Fruit fly (Drosophila melanogaster) whole organism, prepupa: ENCODE data around the gene smid.

ENCODE experiments used
- Blimp-1 ChIP-seq: fragments of 200-800 bp; sonication (Bioruptor generic); optimal IDR thresholded peaks from 3 replicates; lab custom pipeline; 2017; ENCODE audit warnings: missing biosample characterization, missing genetic modification characterization, mild to moderate bottlenecking, moderate library complexity, missing genetic modification reagents
- CG11294 ChIP-seq: fragments of 200-800 bp; sonication (Bioruptor generic); IDR thresholded peaks from 2 replicates; pipeline ENCODE4 v1.3.6; 2022; ENCODE audit warnings: missing biosample characterization, missing genetic modification characterization
- CG15336 ChIP-seq: fragments of 200-800 bp; sonication (Bioruptor generic); IDR thresholded peaks from 2 replicates; pipeline ENCODE4 v1.3.6; 2022; ENCODE audit warnings: missing biosample characterization, missing genetic modification characterization
- CG1621 ChIP-seq: fragments of 200-800 bp; sonication (Bioruptor generic); optimal IDR thresholded peaks from 3 replicates; lab custom pipeline; 2018; ENCODE audit warnings: missing biosample characterization, mild to moderate bottlenecking, missing genetic modification characterization
- CG3032 ChIP-seq: fragments of 200-800 bp; optimal IDR thresholded peaks from 2 replicates; lab custom pipeline; 2019; ENCODE audit warnings: missing biosample characterization, mild to moderate bottlenecking, missing genetic modification characterization, moderate library complexity
- CG31627 ChIP-seq: fragments of 200-800 bp; sonication (Bioruptor generic); optimal IDR thresholded peaks from 3 replicates; lab custom pipeline; 2016; ENCODE audit warnings: missing biosample characterization, missing genetic modification characterization
- CG32006 ChIP-seq: fragments of 200-800 bp; sonication (Bioruptor generic); optimal IDR thresholded peaks from 3 replicates; lab custom pipeline; 2017; ENCODE audit warnings: missing biosample characterization, mild to moderate bottlenecking, missing genetic modification characterization
- CG34406 ChIP-seq: fragments of 200-800 bp; sonication (Bioruptor generic); optimal IDR thresholded peaks from 3 replicates; lab custom pipeline; 2016; ENCODE audit warnings: missing biosample characterization, missing genetic modification characterization
- CG3919 ChIP-seq: fragments of 200-800 bp; sonication (Bioruptor generic); optimal IDR thresholded peaks from 3 replicates; lab custom pipeline; 2016; ENCODE audit warnings: missing biosample characterization, missing genetic modification characterization
- CG4318 ChIP-seq: fragments of 200-800 bp; sonication (Bioruptor generic); optimal IDR thresholded peaks from 3 replicates; lab custom pipeline; 2017; ENCODE audit warnings: missing biosample characterization, mild to moderate bottlenecking, missing genetic modification characterization
- CG6163 ChIP-seq: fragments of 200-800 bp; sonication (Bioruptor generic); IDR thresholded peaks from 3 replicates; pipeline ENCODE4 v1.3.6; 2022; ENCODE audit warnings: missing biosample characterization, missing genetic modification characterization
- CG6276 ChIP-seq: fragments of 200-800 bp; sonication (Bioruptor generic); optimal IDR thresholded peaks from 2 replicates; lab custom pipeline; 2017; ENCODE audit warnings: missing biosample characterization, mild to moderate bottlenecking, missing genetic modification characterization
- CG6792 ChIP-seq: fragments of 200-800 bp; sonication (Bioruptor generic); optimal IDR thresholded peaks from 3 replicates; lab custom pipeline; 2016; ENCODE audit warnings: missing biosample characterization, missing genetic modification characterization
- CG6854 ChIP-seq: fragments of 200-800 bp; sonication (Bioruptor generic); optimal IDR thresholded peaks from 2 replicates; lab custom pipeline; 2017; ENCODE audit warnings: missing biosample characterization, mild to moderate bottlenecking, missing genetic modification characterization
- CG7368 ChIP-seq: fragments of 200-800 bp; sonication (Bioruptor generic); optimal IDR thresholded peaks from 3 replicates; lab custom pipeline; 2016; ENCODE audit warnings: missing biosample characterization, missing genetic modification characterization
- CG8119 ChIP-seq: fragments of 200-800 bp; sonication (Bioruptor generic); IDR thresholded peaks from 3 replicates; pipeline ENCODE4 v1.3.6; 2022; ENCODE audit warnings: missing biosample characterization, missing genetic modification characterization
- CG8319 ChIP-seq: fragments of 200-800 bp; sonication (Bioruptor generic); optimal IDR thresholded peaks from 3 replicates; lab custom pipeline; 2016; ENCODE audit warnings: missing biosample characterization, missing genetic modification characterization
- CG8632 ChIP-seq: fragments of 200-800 bp; sonication (Bioruptor generic); optimal IDR thresholded peaks from 3 replicates; lab custom pipeline; 2016; ENCODE audit warnings: missing biosample characterization, missing genetic modification characterization
- Eip75B ChIP-seq: fragments of 200-800 bp; sonication (Bioruptor generic); optimal IDR thresholded peaks from 3 replicates; lab custom pipeline; 2016; ENCODE audit warnings: missing biosample characterization, missing genetic modification characterization
- Eip78C ChIP-seq: fragments of 200-800 bp; sonication (Bioruptor generic); peaks from one replicate; lab custom pipeline; 2016; ENCODE audit warnings: missing biosample characterization, missing genetic modification characterization
- Eip93F ChIP-seq: fragments of 200-800 bp; sonication (Bioruptor generic); optimal IDR thresholded peaks from 2 replicates; lab custom pipeline; 2016; ENCODE audit warnings: missing biosample characterization, mild to moderate bottlenecking, missing genetic modification characterization
- Gug ChIP-seq: fragments of 200-800 bp; sonication (Bioruptor generic); IDR thresholded peaks from 2 replicates; pipeline ENCODE4 v1.3.6; 2022; ENCODE audit warnings: missing biosample characterization, missing genetic modification characterization
- Hr38 ChIP-seq: sonication (Bioruptor generic); optimal IDR thresholded peaks from 2 replicates; lab custom pipeline; 2016; ENCODE audit warnings: missing biosample characterization, missing genetic modification characterization
- Hr39 ChIP-seq: fragments of 200-800 bp; sonication (Bioruptor generic); optimal IDR thresholded peaks from 2 replicates; lab custom pipeline; 2016; ENCODE audit warnings: missing biosample characterization, missing genetic modification characterization
- Hr4 ChIP-seq: fragments of 200-800 bp; sonication (Bioruptor generic); optimal IDR thresholded peaks from 3 replicates; lab custom pipeline; 2016; ENCODE audit warnings: missing biosample characterization, missing genetic modification characterization
- Met ChIP-seq: fragments of 200-800 bp; sonication (Bioruptor generic); optimal IDR thresholded peaks from 3 replicates; lab custom pipeline; 2016; ENCODE audit warnings: missing biosample characterization, missing genetic modification characterization
- OdsH ChIP-seq: fragments of 200-800 bp; sonication (Bioruptor generic); optimal IDR thresholded peaks from 3 replicates; lab custom pipeline; 2016; ENCODE audit warnings: missing biosample characterization, missing genetic modification characterization
- Smox ChIP-seq: fragments of 200-800 bp; sonication (Bioruptor generic); optimal IDR thresholded peaks from 3 replicates; lab custom pipeline; 2016; ENCODE audit warnings: missing biosample characterization, missing genetic modification characterization
- Sox102F ChIP-seq: fragments of 200-800 bp; sonication (Bioruptor generic); optimal IDR thresholded peaks from 2 replicates; lab custom pipeline; 2016; ENCODE audit warnings: missing biosample characterization, mild to moderate bottlenecking, missing genetic modification characterization
- Sox14 ChIP-seq: fragments of 200-800 bp; sonication (Bioruptor generic); optimal IDR thresholded peaks from 3 replicates; lab custom pipeline; 2016; ENCODE audit warnings: missing biosample characterization, missing genetic modification characterization
- Sox15 ChIP-seq: fragments of 200-800 bp; sonication (Bioruptor generic); optimal IDR thresholded peaks from 3 replicates; lab custom pipeline; 2016; ENCODE audit warnings: missing biosample characterization, missing genetic modification characterization
- acj6 ChIP-seq: fragments of 200-800 bp; sonication (Bioruptor generic); optimal IDR thresholded peaks from 3 replicates; lab custom pipeline; 2016; ENCODE audit warnings: missing biosample characterization, missing genetic modification characterization
- cyc ChIP-seq: fragments of 200-800 bp; sonication (Bioruptor generic); optimal IDR thresholded peaks from 3 replicates; lab custom pipeline; 2016; ENCODE audit warnings: missing biosample characterization, missing genetic modification characterization
- dac ChIP-seq: fragments of 200-800 bp; sonication (Bioruptor generic); optimal IDR thresholded peaks from 2 replicates; lab custom pipeline; 2017; ENCODE audit warnings: missing biosample characterization, mild to moderate bottlenecking, missing genetic modification characterization
- eg ChIP-seq: fragments of 200-800 bp; sonication (Bioruptor generic); IDR thresholded peaks from 3 replicates; pipeline ENCODE4 v1.3.6; 2022; ENCODE audit warnings: missing biosample characterization, missing genetic modification characterization
- fd59A ChIP-seq: fragments of 200-800 bp; sonication (Bioruptor generic); optimal IDR thresholded peaks from 2 replicates; lab custom pipeline; 2017; ENCODE audit warnings: missing biosample characterization, mild to moderate bottlenecking, missing genetic modification characterization, missing genetic modification reagents
- fd85E ChIP-seq: fragments of 200-800 bp; sonication (Bioruptor generic); optimal IDR thresholded peaks from 3 replicates; lab custom pipeline; 2016; ENCODE audit warnings: missing biosample characterization, missing genetic modification characterization
- fkh ChIP-seq: fragments of 200-800 bp; sonication (Bioruptor generic); optimal IDR thresholded peaks from 3 replicates; lab custom pipeline; 2017; ENCODE audit warnings: missing biosample characterization, mild to moderate bottlenecking, missing genetic modification characterization, moderate library complexity
- lz ChIP-seq: fragments of 200-800 bp; sonication (Bioruptor generic); optimal IDR thresholded peaks from 3 replicates; lab custom pipeline; 2016; ENCODE audit warnings: missing biosample characterization, missing genetic modification characterization
- net ChIP-seq: fragments of 200-800 bp; sonication (Bioruptor generic); optimal IDR thresholded peaks from 3 replicates; lab custom pipeline; 2016; ENCODE audit warnings: missing biosample characterization, missing genetic modification characterization
- pdm3 ChIP-seq: fragments of 200-800 bp; sonication (Bioruptor generic); optimal IDR thresholded peaks from 3 replicates; lab custom pipeline; 2016; ENCODE audit warnings: missing biosample characterization, missing genetic modification characterization
- salr ChIP-seq, 2 experiments: fragments of 200-800 bp; sonication (Bioruptor generic); optimal IDR thresholded peaks; 3 replicates each; lab custom pipeline; 2016 to 2018; ENCODE audit warnings: missing biosample characterization in 2 of 2, missing genetic modification characterization in 2 of 2, mild to moderate bottlenecking in 1 of 2
- spab ChIP-seq: fragments of 200-800 bp; sonication (Bioruptor generic); optimal IDR thresholded peaks from 2 replicates; lab custom pipeline; 2017; ENCODE audit warnings: missing biosample characterization, mild to moderate bottlenecking, missing genetic modification characterization, missing genetic modification reagents
- ss ChIP-seq, 2 experiments: fragments of 200-800 bp; sonication (Bioruptor generic); optimal IDR thresholded peaks; 2 replicates in 1 of 2; 3 replicates in 1 of 2; lab custom pipeline; 2017 to 2018; ENCODE audit warnings: mild to moderate bottlenecking in 2 of 2, missing biosample characterization in 2 of 2, missing genetic modification characterization in 2 of 2, moderate library complexity in 1 of 2
- svp ChIP-seq: fragments of 200-800 bp; sonication (Bioruptor generic); peaks from one replicate; lab custom pipeline; 2016; ENCODE audit warnings: missing biosample characterization, missing genetic modification characterization
- vri ChIP-seq: fragments of 200-800 bp; sonication (Bioruptor generic); optimal IDR thresholded peaks from 3 replicates; lab custom pipeline; 2016; ENCODE audit warnings: missing biosample characterization, mild to moderate bottlenecking, missing genetic modification characterization

The smid gene

DNA sequence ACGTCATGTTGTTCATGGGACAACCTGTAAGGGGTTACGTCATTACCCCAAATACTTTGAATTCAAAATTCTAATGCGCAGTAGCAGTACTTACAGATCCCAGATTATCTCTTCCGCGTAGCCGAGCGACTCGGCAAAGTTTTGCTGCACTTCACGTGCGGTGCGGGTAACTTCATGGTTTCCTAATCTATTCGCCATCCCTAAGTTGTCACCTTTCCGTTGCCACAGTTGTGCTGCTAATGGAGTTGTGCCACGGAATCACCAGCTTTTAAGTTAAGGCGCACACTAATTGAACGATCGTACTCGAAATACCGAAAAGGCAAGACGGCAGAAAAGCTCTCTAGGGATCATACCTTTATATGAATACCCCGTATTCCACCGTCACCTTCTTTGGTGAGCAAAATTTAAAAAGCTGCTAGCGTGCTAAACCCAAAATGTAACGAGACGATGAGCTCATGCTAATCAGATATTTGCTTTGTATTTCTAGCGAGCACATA is 21.5 kb upstream of the smid start, which contains the start of gene pst:
pst (minus strand) TSS at position 437 of the 497 bp plus-strand sequence.
- peak; percentile 92 for TF ChIP-seq svp
- peak; percentile 71 for TF ChIP-seq Eip78C (GFP tag; lab: Kevin White, UChicago)
- peak; percentile 46 for TF ChIP-seq vri
- TF ChIP-seq ss (GFP tag; optimal IDR thresholded peaks at IDR 0.05; lab: Kevin White, UChicago), result peak in 1 of 2 experiments; percentile 1
- TF ChIP-seq CG34406 (GFP tag; lab: Kevin White, UChicago), result no peak
- no peak for TF ChIP-seq CG32006 (GFP tag; lab: Kevin White, UChicago)
- TF ChIP-seq Hr39 (GFP tag; lab: Kevin White, UChicago), result no peak
- no peak for TF ChIP-seq Eip75B (GFP tag; lab: Kevin White, UChicago)
- TF ChIP-seq CG6854 (GFP tag; lab: Kevin White, UChicago), result peak; percentile 49
- no peak for TF ChIP-seq pdm3
- no peak for TF ChIP-seq acj6 (GFP tag; lab: Kevin White, UChicago)
- no peak for TF ChIP-seq CG7368 (GFP tag; lab: Kevin White, UChicago)
- no peak for TF ChIP-seq net
- TF ChIP-seq CG4318 (GFP tag; lab: Kevin White, UChicago), result no peak
- peak; percentile 8 for TF ChIP-seq CG3919 (GFP tag; lab: Kevin White, UChicago)
- TF ChIP-seq cyc (GFP tag; lab: Kevin White, UChicago), result peak; percentile 0
- no peak for TF ChIP-seq CG6792 (GFP tag; lab: Kevin White, UChicago)
- TF ChIP-seq fd85E (GFP tag; lab: Kevin White, UChicago), result peak; percentile 12
- no peak for TF ChIP-seq fd59A (GFP tag; lab: Kevin White, UChicago)
- no peak for TF ChIP-seq lz (GFP tag; lab: Kevin White, UChicago)

DNA sequence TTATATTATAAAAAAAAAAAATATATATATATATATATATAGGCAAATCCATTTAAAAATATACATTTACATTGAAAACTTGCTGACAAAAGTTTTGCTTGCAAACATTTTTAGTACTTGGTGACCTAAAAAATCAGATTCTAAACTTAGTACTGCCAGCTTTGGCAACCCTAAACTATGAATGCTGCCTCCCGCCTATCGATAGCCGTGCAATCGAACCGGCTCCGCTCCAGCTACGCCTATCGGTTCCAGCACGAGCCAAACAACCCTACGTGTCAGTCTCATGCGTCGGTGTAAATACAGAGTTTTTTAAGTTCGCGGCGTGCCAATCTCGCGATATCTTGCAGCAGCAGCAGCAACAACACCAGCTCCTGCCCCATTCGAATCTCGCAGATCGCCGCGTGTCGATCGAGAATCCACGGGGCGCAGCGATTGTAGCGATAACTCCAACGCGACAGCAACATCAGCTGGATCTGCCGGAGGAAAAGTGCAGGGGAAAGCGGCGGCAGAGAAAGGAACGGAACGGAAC is 21.0 kb upstream of the smid start, which contains the start of gene Sec63:
Sec63 (plus strand) TSS at position 238 of the 529 bp plus-strand sequence.
- TF ChIP-seq CG6276 (no peak), CG31627 (GFP tag; lab: Kevin White, UChicago) (peak; percentile 34), Met (GFP tag; lab: Kevin White, UChicago) (no peak), CG34406 (GFP tag; lab: Kevin White, UChicago) (peak; percentile 38), CG11294 (GFP tag; lab: Robert Waterston, UW) (no peak), CG8632 (peak; percentile 56), Eip78C (GFP tag; lab: Kevin White, UChicago) (peak; percentile 34), Smox (GFP tag; lab: Kevin White, UChicago) (no peak), CG1621 (tag; lab: Kevin White, UChicago) (peak; percentile 49), CG7368 (GFP tag; lab: Kevin White, UChicago) (no peak), Eip75B (GFP tag; lab: Kevin White, UChicago) (no peak), Hr4 (GFP tag; lab: Kevin White, UChicago) (no peak), Sox15 (GFP tag; lab: Kevin White, UChicago) (no peak), CG3032 (tag; lab: Kevin White, UChicago) (peak; percentile 38), pdm3 (no peak), CG32006 (GFP tag; lab: Kevin White, UChicago) (peak; percentile 43), CG6854 (GFP tag; lab: Kevin White, UChicago) (no peak), Gug (GFP tag; lab: Robert Waterston, UW) (no peak), cyc (GFP tag; lab: Kevin White, UChicago) (no peak), eg (GFP tag; lab: Robert Waterston, UW) (peak; percentile 51; the same call in 2 of the 3 replicates), Sox14 (GFP tag; lab: Kevin White, UChicago) (peak; percentile 20), dac (GFP tag; lab: Kevin White, UChicago) (no peak), CG15336 (peak; percentile 57), CG3919 (GFP tag; lab: Kevin White, UChicago) (peak; percentile 17), CG8319 (peak; percentile 96), svp (no peak), fkh (GFP tag; lab: Kevin White, UChicago) (peak; percentile 26), Hr38 (GFP tag; lab: Kevin White, UChicago) (no peak), Eip93F (peak; percentile 55), vri (peak; percentile 24), fd59A (GFP tag; lab: Kevin White, UChicago) (no peak), lz (GFP tag; lab: Kevin White, UChicago) (no peak), OdsH (GFP tag; lab: Kevin White, UChicago) (peak; percentile 50), spab (no peak), Blimp-1 (no peak), net (no peak), salr (GFP tag; optimal IDR thresholded peaks at IDR 0.05; lab: Kevin White, UChicago) (no peak), CG6163 (GFP tag; lab: Robert Waterston, UW) (peak; percentile 56; the same call in 2 of the 3 replicates), Sox102F (GFP tag; lab: Kevin White, UChicago) (no peak), CG6792 (GFP tag; lab: Kevin White, UChicago) (peak; percentile 4), CG8119 (no peak; the same call in 2 of the 3 replicates), Hr39 (GFP tag; lab: Kevin White, UChicago) (peak; percentile 39), acj6 (GFP tag; lab: Kevin White, UChicago) (peak; percentile 52)
